Worm (Caenorhabditis elegans) whole organism, late embryonic: Measurements from ENCODE around the gene str-206.

Experiments used
- C08G9.2 ChIP-seq: sonication (generic microtip); optimal IDR thresholded peaks from 2 replicates; lab custom pipeline; 2016; ENCODE audit warnings: mild to moderate bottlenecking, missing genetic modification characterization, moderate library complexity, missing compliant biosample characterization
- F13H6.1 ChIP-seq: sonication (generic microtip); optimal IDR thresholded peaks from 2 replicates; lab custom pipeline; 2016; ENCODE audit warnings: missing genetic modification characterization, missing compliant biosample characterization
- T23F11.4 ChIP-seq: fragments of 200-800 bp; sonication (Bioruptor generic); optimal IDR thresholded peaks from 2 replicates; lab custom pipeline; 2018; ENCODE audit warnings: mild to moderate bottlenecking, missing genetic modification characterization, missing compliant biosample characterization
- Y22D7AL.16 ChIP-seq: sonication (generic microtip); optimal IDR thresholded peaks from 2 replicates; lab custom pipeline; 2016; ENCODE audit warnings: missing genetic modification characterization, missing compliant biosample characterization
- ahr-1 ChIP-seq: sonication (generic microtip); optimal IDR thresholded peaks from 2 replicates; lab custom pipeline; 2016; ENCODE audit warnings: missing genetic modification characterization, missing compliant biosample characterization
- ceh-18 ChIP-seq: sonication (generic microtip); optimal IDR thresholded peaks from 2 replicates; lab custom pipeline; 2016; ENCODE audit warnings: missing genetic modification characterization, missing compliant biosample characterization
- ceh-19 ChIP-seq: fragments of 200-800 bp; sonication (Bioruptor generic); optimal IDR thresholded peaks from 2 replicates; lab custom pipeline; 2018; ENCODE audit warnings: mild to moderate bottlenecking, missing genetic modification characterization, missing compliant biosample characterization
- ceh-2 ChIP-seq: sonication (generic microtip); optimal IDR thresholded peaks from 2 replicates; lab custom pipeline; 2016; ENCODE audit warnings: missing genotype, missing genetic modification characterization, missing compliant biosample characterization
- ceh-22 ChIP-seq: sonication (generic microtip); optimal IDR thresholded peaks from 2 replicates; lab custom pipeline; 2017; ENCODE audit warnings: missing biosample characterization, missing genetic modification characterization
- ceh-30 ChIP-seq: fragments of 150-350 bp; optimal IDR thresholded peaks from 2 replicates; lab custom pipeline; 2014; ENCODE audit warnings: missing biosample characterization, missing genetic modification characterization
- ceh-31 ChIP-seq: sonication (generic microtip); optimal IDR thresholded peaks from 2 replicates; lab custom pipeline; 2016; ENCODE audit warnings: missing genetic modification characterization, missing compliant biosample characterization
- ceh-45 ChIP-seq: fragments of 200-800 bp; sonication (Bioruptor generic); IDR thresholded peaks from 2 replicates; pipeline ENCODE4 v1.3.6; 2022; ENCODE audit warnings: missing genetic modification reagents, missing genetic modification characterization, missing compliant biosample characterization
- ceh-48 ChIP-seq: sonication (generic microtip); optimal IDR thresholded peaks from 2 replicates; lab custom pipeline; 2016; ENCODE audit warnings: missing genetic modification characterization, inconsistent platforms, missing compliant biosample characterization
- ceh-6 ChIP-seq: fragments of 200-800 bp; sonication (Bioruptor generic); optimal IDR thresholded peaks from 2 replicates; lab custom pipeline; 2018; ENCODE audit warnings: mild to moderate bottlenecking, missing genetic modification characterization, missing compliant biosample characterization
- ceh-9 ChIP-seq: sonication (generic microtip); optimal IDR thresholded peaks from 2 replicates; lab custom pipeline; 2016; ENCODE audit warnings: mild to moderate bottlenecking, missing genetic modification characterization, inconsistent platforms, missing compliant biosample characterization
- elt-2 ChIP-seq: sonication (generic microtip); optimal IDR thresholded peaks from 2 replicates; lab custom pipeline; 2016; ENCODE audit warnings: missing genetic modification reagents, missing genetic modification characterization, missing compliant biosample characterization
- ets-4 ChIP-seq: sonication (generic microtip); optimal IDR thresholded peaks from 2 replicates; lab custom pipeline; 2016; ENCODE audit warnings: missing genetic modification characterization, missing compliant biosample characterization
- fax-1 ChIP-seq: sonication (generic microtip); optimal IDR thresholded peaks from 2 replicates; lab custom pipeline; 2016; ENCODE audit warnings: missing genotype, missing genetic modification characterization, missing compliant biosample characterization
- hlh-30 ChIP-seq: sonication (generic microtip); optimal IDR thresholded peaks from 2 replicates; lab custom pipeline; 2017; ENCODE audit warnings: antibody characterized with exemption, missing genetic modification characterization, missing compliant biosample characterization; ENCODE audit not compliant: insufficient read depth
- hlh-8 ChIP-seq: sonication (generic microtip); optimal IDR thresholded peaks from 2 replicates; lab custom pipeline; 2016; ENCODE audit warnings: missing genotype, missing genetic modification characterization, missing compliant biosample characterization
- lin-11 ChIP-seq: fragments of 200-800 bp; sonication (Bioruptor generic); optimal IDR thresholded peaks from 2 replicates; lab custom pipeline; 2018; ENCODE audit warnings: mild to moderate bottlenecking, missing genetic modification characterization, missing compliant biosample characterization
- nfya-1 ChIP-seq: sonication (generic microtip); optimal IDR thresholded peaks from 2 replicates; lab custom pipeline; 2017; ENCODE audit warnings: missing genetic modification characterization, mild to moderate bottlenecking, missing compliant biosample characterization, antibody characterized with exemption, moderate library complexity
- npax-4 ChIP-seq: sonication (generic microtip); optimal IDR thresholded peaks from 2 replicates; lab custom pipeline; 2016; ENCODE audit warnings: missing genetic modification characterization, missing compliant biosample characterization
- odd-2 ChIP-seq: sonication (generic microtip); optimal IDR thresholded peaks from 2 replicates; lab custom pipeline; 2017; ENCODE audit warnings: antibody characterized with exemption, mild to moderate bottlenecking, missing genetic modification characterization, missing compliant biosample characterization
- pag-3 ChIP-seq: sonication (generic microtip); optimal IDR thresholded peaks from 2 replicates; lab custom pipeline; 2016; ENCODE audit warnings: missing compliant biosample characterization, missing genetic modification characterization, borderline replicate concordance
- pha-2 ChIP-seq: sonication (generic microtip); optimal IDR thresholded peaks from 2 replicates; lab custom pipeline; 2017; ENCODE audit warnings: mild to moderate bottlenecking, missing genetic modification characterization, missing compliant biosample characterization
- pqm-1 ChIP-seq: sonication (generic microtip); optimal IDR thresholded peaks from 2 replicates; lab custom pipeline; 2016; ENCODE audit warnings: missing genetic modification characterization, missing compliant biosample characterization
- ref-2 ChIP-seq: sonication (generic microtip); optimal IDR thresholded peaks from 2 replicates; lab custom pipeline; 2016; ENCODE audit warnings: missing genetic modification characterization, missing compliant biosample characterization
- rnt-1 ChIP-seq: sonication (generic microtip); optimal IDR thresholded peaks from 2 replicates; lab custom pipeline; 2016; ENCODE audit warnings: missing genetic modification characterization, missing compliant biosample characterization
- sox-2 ChIP-seq: fragments of 200-800 bp; sonication (Bioruptor generic); IDR thresholded peaks from 2 replicates; pipeline ENCODE4 v1.3.6; 2022; ENCODE audit warnings: missing genetic modification reagents, missing genetic modification characterization, missing compliant biosample characterization
- sox-4 ChIP-seq: sonication (generic microtip); optimal IDR thresholded peaks from 2 replicates; lab custom pipeline; 2017; ENCODE audit warnings: mild to moderate bottlenecking, missing genetic modification characterization, inconsistent platforms, missing compliant biosample characterization
- ttx-3 ChIP-seq: sonication (generic microtip); optimal IDR thresholded peaks from 2 replicates; lab custom pipeline; 2016; ENCODE audit warnings: missing genetic modification reagents, missing genetic modification characterization, missing compliant biosample characterization
- unc-3 ChIP-seq, 2 experiments: fragments of 200-800 bp in 1 of 2; sonication (Bioruptor generic) in 1 of 2; sonication (generic microtip) in 1 of 2; conservative IDR thresholded peaks in 1 of 2; optimal IDR thresholded peaks in 1 of 2; 2 replicates each; pipeline versions ENCODE4 v1.3.6 to Lab custom; 2016 to 2022; ENCODE audit warnings: missing compliant biosample characterization in 2 of 2, missing genetic modification characterization in 2 of 2, missing genetic modification reagents in 1 of 2
- unc-42 ChIP-seq: sonication (generic microtip); optimal IDR thresholded peaks from 2 replicates; lab custom pipeline; 2016; ENCODE audit warnings: missing genotype, missing genetic modification characterization, missing compliant biosample characterization
- unc-55 ChIP-seq: sonication (generic microtip); optimal IDR thresholded peaks from 2 replicates; lab custom pipeline; 2017; ENCODE audit warnings: missing biosample characterization, missing genetic modification reagents, missing genetic modification characterization
- zip-5 ChIP-seq: sonication (generic microtip); optimal IDR thresholded peaks from 2 replicates; lab custom pipeline; 2016; ENCODE audit warnings: missing genetic modification characterization, missing compliant biosample characterization

str-206 gene

DNA sequence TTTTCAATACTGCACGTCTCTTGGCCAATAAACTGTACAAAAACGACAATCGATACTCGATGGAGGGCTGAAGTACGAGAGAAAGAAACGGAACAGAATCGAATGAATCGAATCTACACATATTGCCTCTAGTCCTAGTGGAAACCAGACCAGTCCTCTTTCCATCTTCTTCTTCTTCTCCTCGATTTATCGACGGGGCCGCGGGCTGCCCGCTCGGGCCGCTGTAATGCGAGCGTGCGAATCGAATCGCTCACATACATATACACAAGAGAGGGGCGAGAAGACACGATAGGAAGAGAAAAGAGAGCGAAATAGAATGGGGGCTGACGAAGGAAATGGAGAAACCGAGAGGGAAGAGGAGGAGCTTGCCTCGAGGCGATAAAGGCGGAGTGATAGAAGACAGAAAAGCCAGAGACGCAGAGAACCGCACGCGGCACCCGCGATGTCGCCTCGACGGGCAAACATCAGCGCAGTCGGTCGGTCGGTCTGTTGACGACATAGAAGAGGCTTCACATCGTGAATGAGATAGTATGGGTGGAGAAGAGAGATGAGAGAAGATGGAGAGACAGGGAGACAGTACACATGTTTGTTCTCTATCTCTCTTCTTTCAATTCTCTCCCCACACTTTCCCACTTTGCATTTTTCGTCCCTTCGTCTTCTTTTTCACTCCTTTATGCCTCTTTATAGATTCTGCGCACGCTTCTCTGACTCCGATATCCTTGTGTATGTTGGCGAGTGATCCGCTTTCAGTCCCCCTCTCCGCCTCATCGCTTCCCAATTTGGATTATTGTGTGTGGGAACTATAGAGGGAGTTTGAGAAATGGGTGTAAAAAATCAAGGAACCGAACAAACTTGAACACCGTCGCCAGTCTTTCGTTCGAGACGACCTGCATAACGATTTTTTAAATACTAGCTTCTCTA, 9.7 kb downstream of the str-206 start (continued):
- TF ChIP-seq npax-4 (tag; lab: Kevin White, UChicago) (no peak), ceh-9 (tag; lab: Kevin White, UChicago) (no peak), C08G9.2 (peak; percentile 64), unc-42 (tag; lab: Kevin White, UChicago) (peak; percentile 84), unc-3 (GFP tag; conservative IDR thresholded peaks at IDR 0.05; lab: Robert Waterston, UW) (no peak; the same call in 1 of the 2 replicates), unc-3 (tag; optimal IDR thresholded peaks at IDR 0.05; lab: Kevin White, UChicago) (no peak), sox-2 (GFP tag; lab: Robert Waterston, UW) (no peak; the same call in none of the 2 replicates), hlh-8 (tag; lab: Kevin White, UChicago) (peak; percentile 88), fax-1 (tag; lab: Kevin White, UChicago) (peak; percentile 39), ceh-48 (peak; percentile 72), sox-4 (peak; percentile 41), odd-2 (tag; lab: Kevin White, UChicago) (peak; percentile 10), pha-2 (tag; lab: Kevin White, UChicago) (peak; percentile 62), elt-2 (tag; lab: Kevin White, UChicago) (peak; percentile 60), ceh-30 (tag; lab: Kevin White, UChicago) (no peak), lin-11 (no peak), ceh-31 (peak; percentile 96), pag-3 (tag; lab: Kevin White, UChicago) (no peak), Y22D7AL.16 (no peak), ref-2 (tag; lab: Kevin White, UChicago) (peak; percentile 94)

DNA sequence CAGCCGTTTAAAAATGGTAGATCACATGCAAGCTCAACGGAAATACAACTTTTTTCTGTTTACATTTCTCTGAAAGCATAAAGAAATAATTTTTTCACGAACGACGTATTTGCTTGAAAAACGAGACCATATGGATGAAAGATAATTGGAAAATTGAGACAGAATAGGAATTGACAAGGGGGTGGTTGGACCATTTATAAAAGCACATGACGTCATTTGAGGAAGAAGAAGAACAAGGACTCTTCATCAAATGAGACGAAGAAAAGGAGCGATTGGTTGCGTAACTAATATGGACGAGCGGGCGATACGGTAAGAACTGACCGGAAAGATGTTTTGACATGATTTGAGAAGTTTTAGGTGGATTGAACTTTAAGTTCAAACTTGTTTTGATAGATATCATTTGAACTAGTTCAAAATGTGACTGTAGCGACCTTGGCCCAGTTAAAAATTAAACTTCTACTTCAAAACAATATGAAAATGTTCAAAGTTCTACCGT, 10.5 kb downstream of the str-206 start:
- TF ChIP-seq hlh-30 (tag; lab: Kevin White, UChicago): peak; percentile 51
- TF ChIP-seq ceh-22: peak; percentile 10
- peak; percentile 1 for TF ChIP-seq unc-55 (GFP tag; lab: Kevin White, UChicago)
- no peak for TF ChIP-seq rnt-1
- no peak for TF ChIP-seq pha-2 (tag; lab: Kevin White, UChicago)
- no peak for TF ChIP-seq lin-11
- peak; percentile 54 for TF ChIP-seq nfya-1 (tag; lab: Kevin White, UChicago)
- peak; percentile 7 for TF ChIP-seq unc-42 (tag; lab: Kevin White, UChicago)
- TF ChIP-seq ets-4: no peak

DNA sequence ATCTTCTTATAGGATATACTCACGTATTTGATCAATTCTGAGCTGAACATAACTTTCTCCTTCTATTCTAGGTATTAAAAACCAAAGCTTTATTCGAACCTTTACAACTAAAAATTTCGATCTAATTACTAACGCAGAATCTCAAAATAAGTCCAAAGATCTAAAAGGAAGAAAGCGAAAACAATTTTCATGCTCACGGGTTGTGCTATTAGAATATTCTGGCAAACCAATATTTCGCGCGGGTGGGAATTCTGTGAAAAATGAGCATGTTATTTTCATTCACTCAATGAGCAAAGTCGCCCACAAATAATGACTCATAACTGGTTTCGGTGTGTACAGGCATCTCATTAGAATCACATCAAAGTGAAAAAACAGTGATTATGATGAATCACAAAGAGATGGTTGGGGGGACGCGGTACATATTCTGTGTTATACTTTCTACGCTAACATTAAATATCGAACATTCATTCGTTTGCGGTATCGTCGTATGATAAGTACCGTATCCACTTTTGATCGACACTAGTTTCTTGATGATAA, 11.1 kb downstream of the str-206 start:
- TF ChIP-seq ceh-2 (tag; lab: Kevin White, UChicago) (no peak), hlh-8 (tag; lab: Kevin White, UChicago) (no peak), T23F11.4 (GFP tag; lab: Kevin White, UChicago) (no peak), ceh-45 (GFP tag; lab: Robert Waterston, UW) (no peak), ahr-1 (tag; lab: Kevin White, UChicago) (no peak), pqm-1 (no peak), ceh-19 (GFP tag; lab: Kevin White, UChicago) (no peak), ttx-3 (tag; lab: Kevin White, UChicago) (no peak), F13H6.1 (tag; lab: Kevin White, UChicago) (no peak), sox-4 (no peak)

DNA sequence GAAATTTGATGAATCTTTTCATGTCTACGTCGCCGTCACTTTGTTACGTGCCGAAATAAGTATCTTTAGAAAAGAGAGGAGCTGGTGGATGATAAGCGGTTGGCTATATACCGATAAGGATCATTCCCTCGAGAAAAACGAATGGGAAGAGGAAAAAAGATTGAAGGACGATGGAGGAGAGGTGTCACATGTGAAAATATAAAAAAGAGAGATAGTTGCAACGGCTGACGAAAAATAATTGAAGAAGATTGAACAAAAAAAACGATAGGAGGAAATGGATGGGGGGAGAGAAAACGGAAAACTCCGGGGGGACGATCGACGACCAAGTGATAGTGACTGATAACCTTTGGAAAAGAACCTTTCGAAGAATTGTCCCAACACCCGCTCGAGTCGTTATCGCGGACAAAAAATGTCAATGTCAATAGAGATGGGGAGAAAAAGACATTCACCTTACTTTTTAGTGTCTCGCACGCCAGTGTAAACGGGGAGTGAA, 11.6 kb downstream of the str-206 start:
- TF ChIP-seq rnt-1 (peak; percentile 46), ceh-6 (GFP tag; lab: Kevin White, UChicago) (no peak), unc-3 (GFP tag; conservative IDR thresholded peaks at IDR 0.05; lab: Robert Waterston, UW) (no peak), unc-3 (tag; optimal IDR thresholded peaks at IDR 0.05; lab: Kevin White, UChicago) (no peak), ceh-31 (peak; percentile 8), pag-3 (tag; lab: Kevin White, UChicago) (no peak), ets-4 (peak; percentile 0), ceh-18 (tag; lab: Kevin White, UChicago) (peak; percentile 82), zip-5 (tag; lab: Kevin White, UChicago) (no peak), pqm-1 (peak; percentile 68), elt-2 (tag; lab: Kevin White, UChicago) (peak; percentile 97)
